Worm (Caenorhabditis elegans): ENCODE measurements around the gene H03A11.2.
A peak's percentile ranks its signal among the peaks of the same experiment; 100 is the strongest.

H03A11.2 gene

DNA sequence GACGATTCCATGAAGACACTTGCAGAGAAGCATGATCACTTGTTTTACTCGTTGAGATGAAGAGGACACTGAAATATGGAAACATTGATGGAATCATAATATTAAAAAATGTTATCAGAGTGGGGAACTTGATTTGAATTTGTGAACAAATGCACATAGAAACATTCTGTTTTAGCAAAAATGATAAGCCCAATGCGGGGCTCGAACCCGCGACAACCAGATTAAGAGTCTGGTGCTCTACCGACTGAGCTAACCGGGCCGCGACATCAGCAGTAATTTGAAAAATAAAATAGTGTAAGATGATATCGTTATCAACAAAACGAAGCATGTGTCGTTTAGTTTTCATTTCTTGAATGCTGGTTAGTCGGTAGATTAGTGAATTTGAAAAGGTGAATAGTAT is 10.7 kb upstream of the H03A11.2 start (continued):
- no peak for TF ChIP-seq ccch-3 (GFP tag; optimal IDR thresholded peaks at IDR 0.05)
- no peak for TF ChIP-seq F57C9.4 (tag; optimal IDR thresholded peaks at IDR 0.05)
- TF ChIP-seq dox-1 (GFP tag; IDR thresholded peaks at IDR 0.05): peak; percentile 61
- TF ChIP-seq nfya-1 (tag; optimal IDR thresholded peaks at IDR 0.05; ENCODE audit: borderline replicate concordance, insufficient read depth): no peak
- TF ChIP-seq ceh-40 (GFP tag; IDR thresholded peaks at IDR 0.05): 0 out of 2 replicates have a peak, but pooled peaks have one; percentile 53
- no peak for TF ChIP-seq ceh-79 (tag; optimal IDR thresholded peaks at IDR 0.05)
- no peak for TF ChIP-seq let-607 (tag; optimal IDR thresholded peaks at IDR 0.05)
- peak; percentile 82 for TF ChIP-seq die-1 (tag; optimal IDR thresholded peaks at IDR 0.05)
- no peak for TF ChIP-seq F23B12.7 (tag; optimal IDR thresholded peaks at IDR 0.05; ENCODE audit: insufficient read depth)
- TF ChIP-seq zim-3 (tag; optimal IDR thresholded peaks at IDR 0.05): no peak
- no peak for TF ChIP-seq tbx-9 (tag; optimal IDR thresholded peaks at IDR 0.05; ENCODE audit: borderline replicate concordance)
- no peak for TF ChIP-seq F33H1.4 (GFP tag; IDR thresholded peaks at IDR 0.05)
- no peak for TF ChIP-seq bed-2 (GFP tag; IDR thresholded peaks at IDR 0.05)
- TF ChIP-seq C17E4.6 (GFP tag; IDR thresholded peaks at IDR 0.05): no peak
- TF ChIP-seq cebp-1 (GFP tag; IDR thresholded peaks at IDR 0.05): no peak
- peak; percentile 21 for TF ChIP-seq cebp-1 (tag; optimal IDR thresholded peaks at IDR 0.05)
- no peak for TF ChIP-seq nfya-2 (GFP tag; IDR thresholded peaks at IDR 0.05)
- TF ChIP-seq rcor-1 (GFP tag; IDR thresholded peaks at IDR 0.05): 0 out of 2 replicates have a peak, but pooled peaks have one; percentile 18
- TF ChIP-seq ama-1 (optimal IDR thresholded peaks at IDR 0.05): no peak
- TF ChIP-seq ama-1 (GFP tag; optimal IDR thresholded peaks at IDR 0.05): peak in 1 of 2 experiments; percentile 25
- TF ChIP-seq ztf-6 (GFP tag; IDR thresholded peaks at IDR 0.05): no peak
- TF ChIP-seq let-526 (GFP tag; IDR thresholded peaks at IDR 0.05): no peak
- TF ChIP-seq akir-1 (GFP tag; optimal IDR thresholded peaks at IDR 0.05): no peak
- TF ChIP-seq egl-18 (GFP tag; IDR thresholded peaks at IDR 0.05): no peak
- no peak for TF ChIP-seq madf-10 (tag; optimal IDR thresholded peaks at IDR 0.05)
- TF ChIP-seq sea-2 (GFP tag; IDR thresholded peaks at IDR 0.05): no peak
- TF ChIP-seq F22D6.2 (tag; optimal IDR thresholded peaks at IDR 0.05): no peak
- no peak for TF ChIP-seq egl-44 (GFP tag; IDR thresholded peaks at IDR 0.05)
- TF ChIP-seq lin-35 (GFP tag; optimal IDR thresholded peaks at IDR 0.05): no peak
- TF ChIP-seq ceh-58 (GFP tag; IDR thresholded peaks at IDR 0.05): no peak
- TF ChIP-seq snpc-3.4 (tag; optimal IDR thresholded peaks at IDR 0.05): no peak
- peak; percentile 66 for TF ChIP-seq rpc-1 (optimal IDR thresholded peaks at IDR 0.05)
- TF ChIP-seq rpc-1 (tag; optimal IDR thresholded peaks at IDR 0.05): peak; percentile 87
- TF ChIP-seq bed-1 (GFP tag; IDR thresholded peaks at IDR 0.05): no peak
- TF ChIP-seq Y56A3A.18 (GFP tag; IDR thresholded peaks at IDR 0.05): no peak
- TF ChIP-seq mcd-1 (GFP tag; IDR thresholded peaks at IDR 0.05): no peak
- TF ChIP-seq T26A5.8 (tag; optimal IDR thresholded peaks at IDR 0.05): no peak
- peak; percentile 47 for TF ChIP-seq snpc-4 (GFP tag; optimal IDR thresholded peaks at IDR 0.05)
- TF ChIP-seq snpc-4 (tag; optimal IDR thresholded peaks at IDR 0.05): peak in 3 of 4 experiments; percentile 1 to 66 (median 31)
- TF ChIP-seq ets-4 (GFP tag; optimal IDR thresholded peaks at IDR 0.05): no peak
- TF ChIP-seq attf-5 (GFP tag; optimal IDR thresholded peaks at IDR 0.05): peak; percentile 11
- no peak for TF ChIP-seq dpl-1 (GFP tag; optimal IDR thresholded peaks at IDR 0.05)
- peak; percentile 47 for TF ChIP-seq hmg-1.2 (GFP tag; IDR thresholded peaks at IDR 0.05)
- peak; percentile 86 for TF ChIP-seq tbp1 (GFP tag; optimal IDR thresholded peaks at IDR 0.05)
- TF ChIP-seq F37B4.10 (GFP tag; IDR thresholded peaks at IDR 0.05): no peak
- no peak for TF ChIP-seq madf-8 (GFP tag; conservative IDR thresholded peaks at IDR 0.05)
- peak; percentile 65 for TF ChIP-seq him-1 (tag; optimal IDR thresholded peaks at IDR 0.05)
- TF ChIP-seq nhr-90 (tag; optimal IDR thresholded peaks at IDR 0.05): peak; percentile 53
- TF ChIP-seq ztf-26 (tag; optimal IDR thresholded peaks at IDR 0.05): no peak
- no peak for TF ChIP-seq B0336.3 (GFP tag; IDR thresholded peaks at IDR 0.05)
- TF ChIP-seq ztf-18 (tag; optimal IDR thresholded peaks at IDR 0.05): peak; percentile 37

Data from whole organism, young adult.